Fruit fly (Drosophila melanogaster) whole organism: ENCODE results near the gene CG3288.

Source experiments
- CG8478 ChIP-seq: fragments of >200 bp; optimal IDR thresholded peaks from 2 replicates; lab custom pipeline; 2018; ENCODE audit warnings: inconsistent platforms
- Dll ChIP-seq: fragments of >200 bp; optimal IDR thresholded peaks from 2 replicates; lab custom pipeline; 2017
- EcR ChIP-seq, 2 experiments: fragments of >200 bp; optimal IDR thresholded peaks; 2 replicates each; lab custom pipeline; 2017; ENCODE audit warnings: missing biosample characterization in 2 of 2, missing genetic modification characterization in 2 of 2, missing genetic modification reagents in 2 of 2
- pan ChIP-seq: fragments of >200 bp; optimal IDR thresholded peaks from 2 replicates; lab custom pipeline; 2017
- psq ChIP-seq: fragments of >200 bp; optimal IDR thresholded peaks from 2 replicates; lab custom pipeline; 2017
- usp ChIP-seq: fragments of >200 bp; optimal IDR thresholded peaks from 2 replicates; lab custom pipeline; 2017; ENCODE audit warnings: missing biosample characterization, missing genetic modification characterization, mixed read lengths

Gene CG3288

dm6 chr3L:20835882-20836281 lies at the start of gene CG3288:
Gene CG3288, plus strand, starts transcription at chr3L:20836182.
- no peak for TF ChIP-seq EcR (GFP tag; optimal IDR thresholded peaks at IDR 0.05; lab: Kevin White, UChicago)
- TF ChIP-seq psq (lab: Kevin White, UChicago), result no peak
- no peak for TF ChIP-seq usp (GFP tag; lab: Kevin White, UChicago)
- TF ChIP-seq CG8478 (lab: Kevin White, UChicago), result no peak
- TF ChIP-seq Dll (lab: Kevin White, UChicago), result no peak
- TF ChIP-seq pan (lab: Kevin White, UChicago), result no peak

- TF ChIP-seq pan (lab: Kevin White, UChicago), result no peak
- no peak for TF ChIP-seq Dll (lab: Kevin White, UChicago)
- TF ChIP-seq psq (lab: Kevin White, UChicago), result no peak
- TF ChIP-seq EcR (GFP tag; optimal IDR thresholded peaks at IDR 0.05; lab: Kevin White, UChicago), result no peak
- no peak for TF ChIP-seq CG8478 (lab: Kevin White, UChicago)
- no peak for TF ChIP-seq usp (GFP tag; lab: Kevin White, UChicago)
Measured at dm6 chr3L:20787835-20788380, 48.1 kb upstream of the CG3288 start, which contains the start of gene CG11396. Gene CG11396, minus strand, starts transcription at chr3L:20788137.

dm6 chr3L:20789299-20789698 lies 46.7 kb upstream of the CG3288 start:
- TF ChIP-seq Dll (lab: Kevin White, UChicago) (no peak), EcR (GFP tag; optimal IDR thresholded peaks at IDR 0.05; lab: Kevin White, UChicago) (no peak), pan (lab: Kevin White, UChicago) (no peak), usp (GFP tag; lab: Kevin White, UChicago) (no peak), CG8478 (lab: Kevin White, UChicago) (no peak), psq (lab: Kevin White, UChicago) (no peak)

dm6 chr3L:20792693-20793092 lies 43.3 kb upstream of the CG3288 start, which contains the start of gene Six4:
Gene Six4, minus strand, starts transcription at chr3L:20792777.
- TF ChIP-seq Dll (lab: Kevin White, UChicago), result no peak
- no peak for TF ChIP-seq pan (lab: Kevin White, UChicago)
- no peak for TF ChIP-seq CG8478 (lab: Kevin White, UChicago)
- TF ChIP-seq EcR (GFP tag; optimal IDR thresholded peaks at IDR 0.05; lab: Kevin White, UChicago), result no peak
- no peak for TF ChIP-seq usp (GFP tag; lab: Kevin White, UChicago)

dm6 chr3L:20796757-20797156 lies 39.2 kb upstream of the CG3288 start:
- TF ChIP-seq usp (GFP tag; lab: Kevin White, UChicago) (no peak), EcR (GFP tag; optimal IDR thresholded peaks at IDR 0.05; lab: Kevin White, UChicago) (no peak), psq (lab: Kevin White, UChicago) (no peak), Dll (lab: Kevin White, UChicago) (no peak), CG8478 (lab: Kevin White, UChicago) (no peak), pan (lab: Kevin White, UChicago) (no peak)

- TF ChIP-seq pan (lab: Kevin White, UChicago), result no peak
- TF ChIP-seq EcR (GFP tag; optimal IDR thresholded peaks at IDR 0.05; lab: Kevin White, UChicago), result no peak
- TF ChIP-seq usp (GFP tag; lab: Kevin White, UChicago), result no peak
- no peak for TF ChIP-seq CG8478 (lab: Kevin White, UChicago)
- no peak for TF ChIP-seq Dll (lab: Kevin White, UChicago)
Measured at dm6 chr3L:20797379-20797778, 38.6 kb upstream of the CG3288 start.

- no peak for TF ChIP-seq usp (GFP tag; lab: Kevin White, UChicago)
- no peak for TF ChIP-seq Dll (lab: Kevin White, UChicago)
- no peak for TF ChIP-seq psq (lab: Kevin White, UChicago)
- no peak for TF ChIP-seq CG8478 (lab: Kevin White, UChicago)
- TF ChIP-seq pan (lab: Kevin White, UChicago), result no peak
- no peak for TF ChIP-seq EcR (GFP tag; optimal IDR thresholded peaks at IDR 0.05; lab: Kevin White, UChicago)
Measured at dm6 chr3L:20798325-20798846, 37.6 kb upstream of the CG3288 start, which contains the start of the genes CG3698 and tzn. Gene CG3698, minus strand, starts transcription at chr3L:20798375. Gene tzn, plus strand, starts transcription at chr3L:20798645.

- TF ChIP-seq psq (lab: Kevin White, UChicago) (no peak), Dll (lab: Kevin White, UChicago) (no peak), usp (GFP tag; lab: Kevin White, UChicago) (no peak), EcR (GFP tag; optimal IDR thresholded peaks at IDR 0.05; lab: Kevin White, UChicago) (no peak), CG8478 (lab: Kevin White, UChicago) (no peak), pan (lab: Kevin White, UChicago) (no peak)
Measured at dm6 chr3L:20800208-20800607, 35.8 kb upstream of the CG3288 start, which contains the start of gene Spc105R. Gene Spc105R, plus strand, starts transcription at chr3L:20800410.

- TF ChIP-seq usp (GFP tag; lab: Kevin White, UChicago) (no peak), Dll (lab: Kevin White, UChicago) (no peak), psq (lab: Kevin White, UChicago) (no peak), pan (lab: Kevin White, UChicago) (no peak), EcR (GFP tag; optimal IDR thresholded peaks at IDR 0.05; lab: Kevin White, UChicago) (no peak), CG8478 (lab: Kevin White, UChicago) (no peak)
Measured at dm6 chr3L:20809088-20809999, 26.6 kb upstream of the CG3288 start, which contains the start of the genes CG3634 and HIPP1. Gene CG3634, minus strand, starts transcription at chr3L:20809272. Gene HIPP1, plus strand, starts transcription at chr3L:20809669.

- no peak for TF ChIP-seq pan (lab: Kevin White, UChicago)
Measured at dm6 chr3L:20815666-20816375, 20.2 kb upstream of the CG3288 start, which contains the start of the genes CG3618 and Pka-R1. Gene CG3618, minus strand, starts transcription at chr3L:20816075. Gene Pka-R1, plus strand, starts transcription at chr3L:20816118.
